Worm (Caenorhabditis elegans) whole organism, L4 larva: ENCODE data around the gene sec-16A.2.

Experiments used
- F49E8.2 ChIP-seq: sonication (generic microtip); optimal IDR thresholded peaks from 2 replicates; lab custom pipeline; 2016; ENCODE audit warnings: missing compliant biosample characterization, mild to moderate bottlenecking, missing genetic modification characterization, borderline replicate concordance
- ZK546.5 ChIP-seq, 2 experiments: sonication (generic microtip); optimal IDR thresholded peaks; 2 replicates each; lab custom pipeline; 2017; ENCODE audit warnings: missing biosample characterization in 2 of 2, missing genetic modification characterization in 2 of 2
- fkh-10 ChIP-seq: fragments of 150-350 bp; optimal IDR thresholded peaks from 2 replicates; lab custom pipeline; 2014; ENCODE audit warnings: missing biosample characterization, missing genetic modification reagents, missing genetic modification characterization
- madf-9 ChIP-seq: fragments of 200-800 bp; sonication (Bioruptor generic); conservative IDR thresholded peaks from 2 replicates; pipeline ENCODE4 v1.3.6; 2022; ENCODE audit warnings: missing genetic modification reagents, missing genetic modification characterization, missing compliant biosample characterization
- nhr-102 ChIP-seq: sonication (generic microtip); optimal IDR thresholded peaks from 2 replicates; lab custom pipeline; 2016; ENCODE audit warnings: mild to moderate bottlenecking, missing genetic modification characterization, moderate library complexity, missing compliant biosample characterization
- snpc-4 ChIP-seq: fragments of 150-350 bp; optimal IDR thresholded peaks from 2 replicates; lab custom pipeline; 2014; ENCODE audit warnings: missing biosample characterization, missing genetic modification characterization
- unc-130 ChIP-seq: sonication (generic microtip); optimal IDR thresholded peaks from 2 replicates; lab custom pipeline; 2016; ENCODE audit warnings: missing genetic modification reagents, missing genetic modification characterization, missing compliant biosample characterization
- unc-39 ChIP-seq: sonication (generic microtip); optimal IDR thresholded peaks from 2 replicates; lab custom pipeline; 2017; ENCODE audit warnings: missing biosample characterization, missing genetic modification characterization

DNA sequence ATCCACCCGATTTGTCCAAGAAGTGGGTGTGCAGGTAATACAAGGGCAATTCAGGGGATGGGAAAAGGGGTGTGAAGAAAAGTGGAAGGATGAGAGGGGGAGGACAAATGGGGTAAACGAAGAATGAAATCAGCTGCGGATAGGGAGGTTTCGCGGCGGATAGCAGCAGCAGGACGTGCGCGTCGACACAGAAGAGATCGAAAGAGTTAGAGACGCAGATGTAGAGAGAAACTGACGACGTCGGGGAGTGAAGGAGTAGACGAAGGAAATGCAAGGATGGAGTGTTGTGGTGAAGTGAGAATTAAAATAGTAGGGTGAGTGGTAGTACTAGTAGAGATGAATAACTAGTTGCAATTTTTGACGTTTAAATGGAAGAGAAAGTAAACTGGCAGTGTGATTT lies 34.8 kb upstream of the sec-16A.2 start, which contains the start of gene M60.6:
- no peak for TF ChIP-seq unc-39 (tag; lab: Kevin White, UChicago)
- TF ChIP-seq madf-9 (GFP tag; lab: Robert Waterston, UW), result no peak
- TF ChIP-seq nhr-102, result no peak
- no peak for TF ChIP-seq unc-130
- no peak for TF ChIP-seq snpc-4 (tag; lab: Kevin White, UChicago)
- no peak for TF ChIP-seq F49E8.2
- no peak for TF ChIP-seq ZK546.5 (tag; optimal IDR thresholded peaks at IDR 0.05; lab: Kevin White, UChicago)
- peak; percentile 6 for TF ChIP-seq fkh-10 (GFP tag; lab: Kevin White, UChicago)
